Fruit fly (Drosophila melanogaster): ENCODE data around the gene sphe.

DNA sequence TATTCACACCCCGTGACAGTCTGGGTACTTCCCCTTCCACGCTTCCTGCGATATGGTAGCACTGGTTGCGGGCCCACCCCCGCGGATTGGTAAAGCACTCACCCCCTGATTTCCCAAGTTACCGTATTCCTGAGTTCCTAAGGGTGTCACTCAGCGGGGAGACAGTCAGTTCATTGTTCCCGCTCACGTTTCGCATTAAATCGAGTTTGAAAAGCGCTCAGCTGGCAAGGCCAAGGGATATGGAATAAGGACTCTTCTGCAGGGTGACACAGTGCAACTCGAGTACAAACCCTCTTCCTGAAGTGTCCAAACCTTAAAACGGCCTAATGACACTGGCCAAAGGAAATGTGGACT, 13.7 kb downstream of the sphe start:
- TF ChIP-seq Myc (optimal IDR thresholded peaks at IDR 0.05) (no peak), psq (optimal IDR thresholded peaks at IDR 0.05) (no peak), insv (optimal IDR thresholded peaks at IDR 0.05) (no peak), ttk (optimal IDR thresholded peaks at IDR 0.05) (no peak)
